Fruit fly (Drosophila melanogaster) whole organism, embryonic: ENCODE results near the gene RpL18.

Experiments
- Atf3 ChIP-seq: fragments of 200-800 bp; sonication (Bioruptor generic); optimal IDR thresholded peaks from 3 replicates; lab custom pipeline; 2016; ENCODE audit warnings: missing biosample characterization, missing genetic modification characterization
- Blimp-1 ChIP-seq: fragments of 200-800 bp; sonication (Bioruptor generic); optimal IDR thresholded peaks from 3 replicates; lab custom pipeline; 2018; ENCODE audit warnings: missing biosample characterization, missing genetic modification characterization, mild to moderate bottlenecking, moderate library complexity, missing genetic modification reagents
- CG10267 ChIP-seq: fragments of 200-800 bp; sonication (Bioruptor generic); optimal IDR thresholded peaks from 2 replicates; lab custom pipeline; 2018; ENCODE audit warnings: missing biosample characterization, mild to moderate bottlenecking, missing genetic modification characterization, moderate library complexity
- CG10274 ChIP-seq: fragments of 200-800 bp; sonication (Bioruptor generic); optimal IDR thresholded peaks from 3 replicates; lab custom pipeline; 2017; ENCODE audit warnings: missing biosample characterization, mild to moderate bottlenecking, missing genetic modification characterization
- CG10959 ChIP-seq: fragments of 200-800 bp; sonication (Bioruptor generic); IDR thresholded peaks from 2 replicates; pipeline ENCODE4 v1.3.6; 2022; ENCODE audit warnings: missing biosample characterization, missing genetic modification characterization
- CG11247 ChIP-seq: fragments of 200-800 bp; sonication (Bioruptor generic); IDR thresholded peaks from 2 replicates; pipeline ENCODE4 v1.3.6; 2022; ENCODE audit warnings: missing biosample characterization, missing genetic modification characterization
- CG12071 ChIP-seq: fragments of 200-800 bp; sonication (Bioruptor generic); optimal IDR thresholded peaks from 3 replicates; lab custom pipeline; 2018; ENCODE audit warnings: missing biosample characterization, mild to moderate bottlenecking, missing genetic modification characterization
- CG12155 ChIP-seq: fragments of 200-800 bp; sonication (Bioruptor generic); optimal IDR thresholded peaks from 3 replicates; lab custom pipeline; 2016; ENCODE audit warnings: missing biosample characterization, missing genetic modification characterization
- CG12659 ChIP-seq: fragments of 200-800 bp; sonication (Bioruptor generic); optimal IDR thresholded peaks from 3 replicates; lab custom pipeline; 2017; ENCODE audit warnings: mild to moderate bottlenecking, missing biosample characterization, missing genetic modification reagents, missing genetic modification characterization
- CG12744 ChIP-seq: fragments of 200-800 bp; sonication (Bioruptor generic); optimal IDR thresholded peaks from 2 replicates; lab custom pipeline; 2016; ENCODE audit warnings: missing biosample characterization, missing genetic modification characterization
- CG13424 ChIP-seq: fragments of 200-800 bp; sonication (Bioruptor generic); optimal IDR thresholded peaks from 2 replicates; lab custom pipeline; 2019; ENCODE audit warnings: missing biosample characterization, mild to moderate bottlenecking, missing genetic modification characterization, moderate library complexity
- CG14710 ChIP-seq: fragments of 200-800 bp; sonication (Bioruptor generic); optimal IDR thresholded peaks from 3 replicates; lab custom pipeline; 2019; ENCODE audit warnings: missing biosample characterization, mild to moderate bottlenecking, missing genetic modification characterization, moderate library complexity
- CG17186 ChIP-seq: fragments of 200-800 bp; sonication (Bioruptor generic); optimal IDR thresholded peaks from 3 replicates; lab custom pipeline; 2017; ENCODE audit warnings: missing biosample characterization, missing genetic modification reagents, missing genetic modification characterization
- CG30431 ChIP-seq: fragments of 200-800 bp; sonication (Bioruptor generic); optimal IDR thresholded peaks from 2 replicates; lab custom pipeline; 2017; ENCODE audit warnings: missing biosample characterization, missing genetic modification characterization
- CG3281 ChIP-seq: fragments of 200-800 bp; sonication (Bioruptor generic); optimal IDR thresholded peaks from 3 replicates; lab custom pipeline; 2017; ENCODE audit warnings: missing biosample characterization, mild to moderate bottlenecking, missing genetic modification characterization
- CG3407 ChIP-seq: fragments of 200-800 bp; sonication (Bioruptor generic); optimal IDR thresholded peaks from 2 replicates; lab custom pipeline; 2018; ENCODE audit warnings: missing biosample characterization, mild to moderate bottlenecking, missing genetic modification characterization
- CG3726 ChIP-seq: fragments of 200-800 bp; sonication (Bioruptor generic); IDR thresholded peaks from 3 replicates; pipeline ENCODE4, ENCODE4 v1.3.6; 2022; ENCODE audit warnings: missing biosample characterization, missing genetic modification characterization
- CG8089 ChIP-seq: fragments of 200-800 bp; sonication (Bioruptor generic); optimal IDR thresholded peaks from 3 replicates; lab custom pipeline; 2016; ENCODE audit warnings: missing biosample characterization, missing genetic modification characterization
- CG9609 ChIP-seq: fragments of 200-800 bp; sonication (Bioruptor generic); optimal IDR thresholded peaks from 3 replicates; lab custom pipeline; 2016; ENCODE audit warnings: missing biosample characterization, missing genetic modification characterization
- Dbx ChIP-seq: fragments of 200-800 bp; sonication (Bioruptor generic); IDR thresholded peaks from 3 replicates; pipeline ENCODE4 v1.3.6; 2022; ENCODE audit warnings: missing biosample characterization, missing genetic modification characterization
- Dek ChIP-seq: fragments of 200-800 bp; sonication (Bioruptor generic); optimal IDR thresholded peaks from 3 replicates; lab custom pipeline; 2019; ENCODE audit warnings: missing biosample characterization, mild to moderate bottlenecking, missing genetic modification characterization, moderate library complexity
- Dip2 ChIP-seq: fragments of 200-800 bp; sonication (Bioruptor generic); IDR thresholded peaks from 2 replicates; pipeline ENCODE4 v1.3.6; 2022; ENCODE audit warnings: missing biosample characterization, missing genetic modification characterization
- Ets65A ChIP-seq: fragments of 200-800 bp; sonication (Bioruptor generic); peaks from one replicate; lab custom pipeline; 2016; ENCODE audit warnings: missing biosample characterization, missing genetic modification characterization
- Hand ChIP-seq: fragments of 200-800 bp; sonication (Bioruptor generic); optimal IDR thresholded peaks from 2 replicates; lab custom pipeline; 2017; ENCODE audit warnings: mild to moderate bottlenecking, missing biosample characterization, missing genetic modification reagents, missing genetic modification characterization
- Hey ChIP-seq: fragments of 200-800 bp; sonication (Bioruptor generic); optimal IDR thresholded peaks from 3 replicates; lab custom pipeline; 2018; ENCODE audit warnings: missing biosample characterization, mild to moderate bottlenecking, missing genetic modification characterization
- HmgZ ChIP-seq: fragments of 200-800 bp; sonication (Bioruptor generic); optimal IDR thresholded peaks from 2 replicates; lab custom pipeline; 2018; ENCODE audit warnings: missing biosample characterization, mild to moderate bottlenecking, missing genetic modification characterization
- Hr78 ChIP-seq, 2 experiments: fragments of 200-800 bp in 1 of 2; fragments of >200 bp in 1 of 2; sonication (Bioruptor generic) in 1 of 2; optimal IDR thresholded peaks; 2 replicates each; lab custom pipeline; 2017 to 2019; ENCODE audit warnings: missing biosample characterization in 2 of 2, missing genetic modification characterization in 2 of 2, mild to moderate bottlenecking in 1 of 2, moderate library complexity in 1 of 2
- NfI ChIP-seq: fragments of 200-800 bp; sonication (Bioruptor generic); optimal IDR thresholded peaks from 3 replicates; lab custom pipeline; 2018; ENCODE audit warnings: missing biosample characterization, mild to moderate bottlenecking, missing genetic modification characterization, moderate library complexity
- Ssrp ChIP-seq: fragments of 200-800 bp; sonication (Bioruptor generic); optimal IDR thresholded peaks from 2 replicates; lab custom pipeline; 2018; ENCODE audit warnings: missing biosample characterization, mild to moderate bottlenecking, missing genetic modification characterization, moderate library complexity
- abd-A ChIP-seq: fragments of 200-800 bp; sonication (Bioruptor generic); optimal IDR thresholded peaks from 3 replicates; lab custom pipeline; 2019; ENCODE audit warnings: missing biosample characterization, mild to moderate bottlenecking, missing genetic modification characterization, moderate library complexity
- crp ChIP-seq, 2 experiments: fragments of 200-800 bp; sonication (Bioruptor generic); optimal IDR thresholded peaks; 2 replicates in 1 of 2; 3 replicates in 1 of 2; lab custom pipeline; 2017; ENCODE audit warnings: missing biosample characterization in 2 of 2, missing genetic modification characterization in 2 of 2, mild to moderate bottlenecking in 1 of 2, moderate library complexity in 1 of 2
- eve ChIP-seq, 2 experiments: fragments of >200 bp; optimal IDR thresholded peaks; 2 replicates each; lab custom pipeline; 2017; ENCODE audit warnings: missing biosample characterization in 2 of 2, missing genetic modification characterization in 2 of 2
- fru ChIP-seq: fragments of >200 bp; optimal IDR thresholded peaks from 2 replicates; lab custom pipeline; 2017
- gsb-n ChIP-seq: fragments of 200-800 bp; sonication (Bioruptor generic); optimal IDR thresholded peaks from 3 replicates; lab custom pipeline; 2018; ENCODE audit warnings: missing biosample characterization, mild to moderate bottlenecking, missing genetic modification characterization
- ken ChIP-seq: fragments of 200-800 bp; sonication (Bioruptor generic); IDR thresholded peaks from 3 replicates; pipeline ENCODE4 v1.3.6; 2022; ENCODE audit warnings: missing biosample characterization, missing genetic modification characterization
- lov ChIP-seq, 2 experiments: fragments of 200-800 bp in 1 of 2; fragments of >200 bp in 1 of 2; sonication (Bioruptor generic) in 1 of 2; IDR thresholded peaks in 1 of 2; optimal IDR thresholded peaks in 1 of 2; 2 replicates in 1 of 2; 3 replicates in 1 of 2; pipeline versions ENCODE4 v1.3.6 to Lab custom; 2017 to 2022; ENCODE audit warnings: missing biosample characterization in 1 of 2, missing genetic modification characterization in 1 of 2
- otp ChIP-seq: fragments of 200-800 bp; sonication (Bioruptor generic); IDR thresholded peaks from 3 replicates; pipeline ENCODE4, ENCODE4 v1.3.6; 2022; ENCODE audit warnings: missing biosample characterization, missing genetic modification characterization
- pnt ChIP-seq: fragments of 200-800 bp; sonication (Bioruptor generic); optimal IDR thresholded peaks from 3 replicates; lab custom pipeline; 2016; ENCODE audit warnings: missing biosample characterization, missing genetic modification characterization
- prd ChIP-seq, 3 experiments: fragments of >200 bp in 2 of 3; fragments of 200-800 bp in 1 of 3; sonication (Bioruptor generic) in 1 of 3; optimal IDR thresholded peaks in 2 of 3; IDR thresholded peaks in 1 of 3; 2 replicates in 2 of 3; 3 replicates in 1 of 3; pipeline versions ENCODE4 v1.3.6 to Lab custom; 2017 to 2022; ENCODE audit warnings: missing biosample characterization in 1 of 3, missing genetic modification characterization in 1 of 3
- pum ChIP-seq: fragments of 200-800 bp; sonication (Bioruptor generic); optimal IDR thresholded peaks from 2 replicates; lab custom pipeline; 2016; ENCODE audit warnings: missing biosample characterization, missing genetic modification characterization
- scrt ChIP-seq: fragments of 200-800 bp; sonication (Bioruptor generic); optimal IDR thresholded peaks from 2 replicates; lab custom pipeline; 2018; ENCODE audit warnings: missing biosample characterization, mild to moderate bottlenecking, missing genetic modification characterization, moderate library complexity
- sd ChIP-seq: fragments of 200-800 bp; sonication (Bioruptor generic); optimal IDR thresholded peaks from 3 replicates; lab custom pipeline; 2018; ENCODE audit warnings: missing biosample characterization, mild to moderate bottlenecking, missing genetic modification characterization, moderate library complexity
- sens ChIP-seq: fragments of 200-800 bp; sonication (Bioruptor generic); peaks from one replicate; lab custom pipeline; 2016; ENCODE audit warnings: missing biosample characterization, missing genetic modification characterization
- sisA ChIP-seq: fragments of 200-800 bp; sonication (Bioruptor generic); IDR thresholded peaks from 2 replicates; pipeline ENCODE4 v1.3.6; 2022; ENCODE audit warnings: missing biosample characterization, missing genetic modification characterization
- sob ChIP-seq: fragments of 200-800 bp; sonication (Bioruptor generic); IDR thresholded peaks from 2 replicates; pipeline ENCODE4 v1.3.6; 2022; ENCODE audit warnings: missing biosample characterization, missing genetic modification characterization
- tll ChIP-seq, 2 experiments: fragments of 200-800 bp in 1 of 2; fragments of >200 bp in 1 of 2; sonication (Bioruptor generic) in 1 of 2; optimal IDR thresholded peaks; 2 replicates each; lab custom pipeline; 2017 to 2019; ENCODE audit warnings: missing biosample characterization in 2 of 2, missing genetic modification characterization in 2 of 2, mild to moderate bottlenecking in 1 of 2, moderate library complexity in 1 of 2
- tna ChIP-seq: fragments of 200-800 bp; sonication (Bioruptor generic); IDR thresholded peaks from 2 replicates; pipeline ENCODE4 v1.3.6; 2022; ENCODE audit warnings: missing biosample characterization, missing genetic modification characterization; ENCODE audit not compliant: partially characterized antibody
- zfh1 ChIP-seq: fragments of 200-800 bp; sonication (Bioruptor generic); IDR thresholded peaks from 3 replicates; pipeline ENCODE4 v1.3.6; 2022; ENCODE audit warnings: missing biosample characterization, missing genetic modification characterization

The RpL18 gene

DNA sequence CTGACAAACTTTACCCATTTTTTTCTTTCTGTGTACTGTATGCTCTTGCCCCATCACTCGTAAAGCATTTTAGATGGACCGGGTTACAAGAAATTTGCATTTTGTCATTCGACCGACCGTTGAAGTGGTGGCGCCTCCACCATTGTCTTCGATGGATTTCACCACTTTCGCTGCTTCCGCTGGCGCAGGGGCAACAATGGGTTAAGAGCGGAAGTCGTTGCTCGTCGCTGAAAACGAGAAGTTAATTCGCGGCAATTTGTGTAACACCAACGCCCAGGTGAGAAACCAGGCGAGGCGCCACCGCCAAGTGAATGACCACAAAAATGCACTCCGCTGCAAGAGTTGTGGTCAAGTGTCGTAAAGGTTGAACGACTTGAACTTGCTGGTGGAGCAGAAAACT is 13.6 kb upstream of the RpL18 start:
- TF ChIP-seq sisA (GFP tag; lab: Robert Waterston, UW) = peak; percentile 25; the same call in 1 of the 2 replicates
- peak; percentile 53 for TF ChIP-seq Ets65A (GFP tag; lab: Kevin White, UChicago)
- peak; percentile 71 for TF ChIP-seq sens
- TF ChIP-seq Ssrp (tag; lab: Kevin White, UChicago) = no peak
- TF ChIP-seq NfI (GFP tag; lab: Kevin White, UChicago) = no peak
- TF ChIP-seq pum (GFP tag; lab: Kevin White, UChicago) = no peak
- TF ChIP-seq CG14710 (tag; lab: Kevin White, UChicago) = no peak
- TF ChIP-seq pnt (GFP tag; lab: Kevin White, UChicago) = no peak
- TF ChIP-seq Dbx (GFP tag; lab: Robert Waterston, UW) = no peak
- TF ChIP-seq Blimp-1 (GFP tag; lab: Kevin White, UChicago) = peak; percentile 63
- TF ChIP-seq prd (optimal IDR thresholded peaks at IDR 0.05; lab: Kevin White, UChicago) = no peak
- 0 out of 3 replicates have a peak, but pooled peaks have one; percentile 27 for TF ChIP-seq prd (GFP tag; IDR thresholded peaks at IDR 0.05; lab: Robert Waterston, UW)

dm6 chr3L:7250469-7250868 is 9.3 kb upstream of the RpL18 start, which contains the start of gene MED4:
MED4 (minus strand) TSS chr3L:7250527.
- TF ChIP-seq otp (peak; percentile 59; the same call in 1 of the 3 replicates), CG11247 (peak; percentile 71), crp (GFP tag; optimal IDR thresholded peaks at IDR 0.05; lab: Kevin White, UChicago) (peak in 1 of 2 experiments; percentile 31), Hand (GFP tag; lab: Kevin White, UChicago) (peak; percentile 30), CG10959 (GFP tag; lab: Robert Waterston, UW) (no peak), CG3407 (GFP tag; lab: Kevin White, UChicago) (peak; percentile 23), sob (GFP tag; lab: Robert Waterston, UW) (peak; percentile 82), CG8089 (GFP tag; lab: Kevin White, UChicago) (peak; percentile 81), CG17186 (GFP tag; lab: Kevin White, UChicago) (peak; percentile 76), CG12071 (GFP tag; lab: Kevin White, UChicago) (peak; percentile 77), lov (optimal IDR thresholded peaks at IDR 0.05; lab: Kevin White, UChicago) (no peak), lov (GFP tag; IDR thresholded peaks at IDR 0.05; lab: Robert Waterston, UW) (no peak), Atf3 (GFP tag; lab: Kevin White, UChicago) (peak; percentile 75), CG12155 (GFP tag; lab: Kevin White, UChicago) (peak; percentile 82), abd-A (tag; lab: Kevin White, UChicago) (no peak), CG3281 (GFP tag; lab: Kevin White, UChicago) (peak; percentile 73), Dip2 (GFP tag; lab: Robert Waterston, UW) (no peak), CG12659 (GFP tag; lab: Kevin White, UChicago) (peak; percentile 91), scrt (peak; percentile 69), CG3726 (0 out of 3 replicates have a peak, but pooled peaks have one; percentile 16), CG12744 (peak; percentile 69), HmgZ (tag; lab: Kevin White, UChicago) (peak; percentile 87), fru (no peak), tna (GFP tag; lab: Robert Waterston, UW) (no peak), Hr78 (GFP tag; optimal IDR thresholded peaks at IDR 0.05; lab: Kevin White, UChicago) (no peak), CG13424 (tag; lab: Kevin White, UChicago) (peak; percentile 74), eve (GFP tag; optimal IDR thresholded peaks at IDR 0.05; lab: Kevin White, UChicago) (no peak), zfh1 (peak; percentile 76; the same call in 2 of the 3 replicates), sd (tag; lab: Kevin White, UChicago) (peak; percentile 68), gsb-n (tag; lab: Kevin White, UChicago) (peak; percentile 65), Hey (tag; lab: Kevin White, UChicago) (no peak), CG30431 (GFP tag; lab: Kevin White, UChicago) (peak; percentile 42), CG10267 (tag; lab: Kevin White, UChicago) (peak; percentile 66), CG9609 (GFP tag; lab: Kevin White, UChicago) (peak; percentile 87), tll (GFP tag; optimal IDR thresholded peaks at IDR 0.05; lab: Kevin White, UChicago) (no peak), CG10274 (peak; percentile 21), ken (GFP tag; lab: Robert Waterston, UW) (peak; percentile 75), Dek (tag; lab: Kevin White, UChicago) (peak; percentile 81)
